Fruit fly (Drosophila melanogaster) whole organism, embryonic: Measurements from ENCODE around the gene TotA.
A peak's percentile ranks its signal among the peaks of the same experiment; 100 is the strongest.

Source experiments
- Blimp-1 ChIP-seq: fragments of 200-800 bp; sonication (Bioruptor generic); optimal IDR thresholded peaks from 3 replicates; lab custom pipeline; 2018; ENCODE audit warnings: missing biosample characterization, missing genetic modification characterization, mild to moderate bottlenecking, moderate library complexity, missing genetic modification reagents
- CG1024 ChIP-seq: fragments of 200-800 bp; sonication (Bioruptor generic); IDR thresholded peaks from 2 replicates; pipeline ENCODE4 v1.3.6; 2022; ENCODE audit warnings: missing biosample characterization, missing genetic modification characterization
- CG10267 ChIP-seq: fragments of 200-800 bp; sonication (Bioruptor generic); optimal IDR thresholded peaks from 2 replicates; lab custom pipeline; 2018; ENCODE audit warnings: missing biosample characterization, mild to moderate bottlenecking, missing genetic modification characterization, moderate library complexity
- CG10543 ChIP-seq: fragments of 200-800 bp; sonication (Bioruptor generic); optimal IDR thresholded peaks from 3 replicates; lab custom pipeline; 2017; ENCODE audit warnings: missing biosample characterization, mild to moderate bottlenecking, missing genetic modification characterization, moderate library complexity
- CG12219 ChIP-seq: fragments of 200-800 bp; sonication (Bioruptor generic); optimal IDR thresholded peaks from 3 replicates; lab custom pipeline; 2018; ENCODE audit warnings: missing biosample characterization, mild to moderate bottlenecking, missing genetic modification characterization
- CG12236 ChIP-seq: fragments of 200-800 bp; sonication (Bioruptor generic); optimal IDR thresholded peaks from 2 replicates; lab custom pipeline; 2016; ENCODE audit warnings: missing biosample characterization, missing genetic modification characterization
- CG12659 ChIP-seq: fragments of 200-800 bp; sonication (Bioruptor generic); optimal IDR thresholded peaks from 3 replicates; lab custom pipeline; 2017; ENCODE audit warnings: mild to moderate bottlenecking, missing biosample characterization, missing genetic modification reagents, missing genetic modification characterization
- CG13424 ChIP-seq: fragments of 200-800 bp; sonication (Bioruptor generic); optimal IDR thresholded peaks from 2 replicates; lab custom pipeline; 2019; ENCODE audit warnings: missing biosample characterization, mild to moderate bottlenecking, missing genetic modification characterization, moderate library complexity
- CG15514 ChIP-seq: fragments of 200-800 bp; sonication (Bioruptor generic); optimal IDR thresholded peaks from 3 replicates; lab custom pipeline; 2017; ENCODE audit warnings: missing biosample characterization, missing genetic modification characterization, mild to moderate bottlenecking, moderate library complexity, missing genetic modification reagents
- CG15601 ChIP-seq: fragments of 200-800 bp; sonication (Bioruptor generic); optimal IDR thresholded peaks from 3 replicates; lab custom pipeline; 2019; ENCODE audit warnings: missing biosample characterization, mild to moderate bottlenecking, missing genetic modification characterization, moderate library complexity
- CG16863 ChIP-seq: fragments of 200-800 bp; sonication (Bioruptor generic); optimal IDR thresholded peaks from 3 replicates; lab custom pipeline; 2016; ENCODE audit warnings: missing biosample characterization, missing genetic modification characterization
- CG17328 ChIP-seq: fragments of 200-800 bp; sonication (Bioruptor generic); IDR thresholded peaks from 2 replicates; pipeline ENCODE4 v1.3.6; 2022; ENCODE audit warnings: missing biosample characterization, missing genetic modification characterization
- CG17385 ChIP-seq: fragments of 200-800 bp; sonication (Bioruptor generic); optimal IDR thresholded peaks from 3 replicates; lab custom pipeline; 2018; ENCODE audit warnings: missing biosample characterization, mild to moderate bottlenecking, missing genetic modification characterization
- CG2116 ChIP-seq: fragments of 200-800 bp; sonication (Bioruptor generic); optimal IDR thresholded peaks from 3 replicates; lab custom pipeline; 2018; ENCODE audit warnings: missing biosample characterization, mild to moderate bottlenecking, missing genetic modification characterization
- CG2120 ChIP-seq: fragments of 200-800 bp; sonication (Bioruptor generic); optimal IDR thresholded peaks from 3 replicates; lab custom pipeline; 2016; ENCODE audit warnings: missing biosample characterization, missing genetic modification characterization
- CG30020 ChIP-seq: fragments of 200-800 bp; optimal IDR thresholded peaks from 2 replicates; lab custom pipeline; 2019; ENCODE audit warnings: missing biosample characterization, mild to moderate bottlenecking, missing genetic modification characterization, moderate library complexity
- CG3163 ChIP-seq: fragments of 200-800 bp; sonication (Bioruptor generic); optimal IDR thresholded peaks from 3 replicates; lab custom pipeline; 2016; ENCODE audit warnings: missing biosample characterization, missing genetic modification characterization
- CG6175 ChIP-seq: fragments of 200-800 bp; sonication (Bioruptor generic); IDR thresholded peaks from 3 replicates; pipeline ENCODE4 v1.3.6; 2022; ENCODE audit warnings: missing biosample characterization, missing genetic modification characterization
- CG7839 ChIP-seq: fragments of 200-800 bp; sonication (Bioruptor generic); optimal IDR thresholded peaks from 3 replicates; lab custom pipeline; 2018; ENCODE audit warnings: missing biosample characterization, mild to moderate bottlenecking, missing genetic modification characterization, moderate library complexity
- CG7963 ChIP-seq: fragments of 200-800 bp; sonication (Bioruptor generic); IDR thresholded peaks from 3 replicates; pipeline ENCODE4 v1.3.6; 2022; ENCODE audit warnings: missing biosample characterization, missing genetic modification characterization; ENCODE audit not compliant: partially characterized antibody
- CG7987 ChIP-seq: fragments of 200-800 bp; sonication (Bioruptor generic); optimal IDR thresholded peaks from 2 replicates; lab custom pipeline; 2018; ENCODE audit warnings: missing biosample characterization, mild to moderate bottlenecking, missing genetic modification characterization, moderate library complexity
- CG8765 ChIP-seq: fragments of 200-800 bp; sonication (Bioruptor generic); IDR thresholded peaks from 2 replicates; pipeline ENCODE4 v1.3.6; 2022; ENCODE audit warnings: missing biosample characterization, missing genetic modification characterization
- CG8924 ChIP-seq: fragments of 200-800 bp; optimal IDR thresholded peaks from 3 replicates; lab custom pipeline; 2019; ENCODE audit warnings: missing biosample characterization, mild to moderate bottlenecking, missing genetic modification characterization, moderate library complexity
- CHES-1-like ChIP-seq: fragments of 200-800 bp; sonication (Bioruptor generic); optimal IDR thresholded peaks from 2 replicates; lab custom pipeline; 2016; ENCODE audit warnings: missing biosample characterization, missing genetic modification characterization
- Camta ChIP-seq: fragments of 200-800 bp; sonication (Bioruptor generic); optimal IDR thresholded peaks from 2 replicates; lab custom pipeline; 2016; ENCODE audit warnings: missing biosample characterization, missing genetic modification characterization
- Elba2 ChIP-seq: fragments of 200-800 bp; sonication (Bioruptor generic); optimal IDR thresholded peaks from 3 replicates; lab custom pipeline; 2016; ENCODE audit warnings: missing biosample characterization, missing genetic modification characterization
- Hr3 ChIP-seq: fragments of 200-800 bp; sonication (Bioruptor generic); optimal IDR thresholded peaks from 3 replicates; lab custom pipeline; 2016; ENCODE audit warnings: missing biosample characterization, missing genetic modification characterization
- NFAT ChIP-seq: fragments of 200-800 bp; sonication (Bioruptor generic); IDR thresholded peaks from 2 replicates; pipeline ENCODE4 v1.3.6; 2022; ENCODE audit warnings: missing biosample characterization, missing genetic modification characterization
- Nf-YC ChIP-seq: fragments of 200-800 bp; optimal IDR thresholded peaks from 3 replicates; lab custom pipeline; 2019; ENCODE audit warnings: missing biosample characterization, mild to moderate bottlenecking, missing genetic modification characterization, moderate library complexity
- Sry-β ChIP-seq: fragments of 200-800 bp; sonication (Bioruptor generic); optimal IDR thresholded peaks from 2 replicates; lab custom pipeline; 2018; ENCODE audit warnings: missing biosample characterization, mild to moderate bottlenecking, missing genetic modification characterization, moderate library complexity
- amos ChIP-seq: fragments of 200-800 bp; sonication (Bioruptor generic); IDR thresholded peaks from 2 replicates; pipeline ENCODE4 v1.3.6; 2022; ENCODE audit warnings: missing biosample characterization, missing genetic modification characterization; ENCODE audit not compliant: partially characterized antibody
- az2 ChIP-seq: fragments of 200-800 bp; sonication (Bioruptor generic); optimal IDR thresholded peaks from 3 replicates; lab custom pipeline; 2016; ENCODE audit warnings: missing biosample characterization, missing genetic modification characterization
- bab2 ChIP-seq: fragments of 200-800 bp; sonication (Bioruptor generic); optimal IDR thresholded peaks from 2 replicates; lab custom pipeline; 2016; ENCODE audit warnings: missing biosample characterization, missing genetic modification characterization
- bcd ChIP-seq: fragments of 200-800 bp; sonication (Bioruptor generic); optimal IDR thresholded peaks from 2 replicates; lab custom pipeline; 2017; ENCODE audit warnings: missing biosample characterization, mild to moderate bottlenecking, missing genetic modification characterization
- bowl ChIP-seq: fragments of 200-800 bp; sonication (Bioruptor generic); IDR thresholded peaks from 2 replicates; pipeline ENCODE4 v1.3.6; 2022; ENCODE audit warnings: missing biosample characterization, missing genetic modification characterization
- cad ChIP-seq: fragments of >200 bp; optimal IDR thresholded peaks from 2 replicates; lab custom pipeline; 2017; ENCODE audit warnings: missing biosample characterization, missing genetic modification characterization
- chinmo ChIP-seq: fragments of 200-800 bp; sonication (Bioruptor generic); IDR thresholded peaks from 4 replicates; pipeline ENCODE4 v1.3.6; 2022; ENCODE audit warnings: missing biosample characterization, missing genetic modification characterization; ENCODE audit not compliant: partially characterized antibody
- da ChIP-seq: fragments of 200-800 bp; sonication (Bioruptor generic); optimal IDR thresholded peaks from 2 replicates; lab custom pipeline; 2016; ENCODE audit warnings: missing biosample characterization, missing genetic modification characterization
- danr ChIP-seq: fragments of 200-800 bp; sonication (Bioruptor generic); IDR thresholded peaks from 2 replicates; pipeline ENCODE4 v1.3.6; 2022; ENCODE audit warnings: missing biosample characterization, missing genetic modification characterization
- ems ChIP-seq: fragments of 200-800 bp; sonication (Bioruptor generic); optimal IDR thresholded peaks from 3 replicates; lab custom pipeline; 2016; ENCODE audit warnings: missing biosample characterization, missing genetic modification characterization
- en ChIP-seq: fragments of 200-800 bp; sonication (Bioruptor generic); optimal IDR thresholded peaks from 2 replicates; lab custom pipeline; 2016; ENCODE audit warnings: missing biosample characterization, missing genetic modification characterization
- fd64A ChIP-seq: fragments of 200-800 bp; sonication (Bioruptor generic); optimal IDR thresholded peaks from 3 replicates; lab custom pipeline; 2018; ENCODE audit warnings: missing biosample characterization, mild to moderate bottlenecking, missing genetic modification characterization
- fru ChIP-seq: fragments of >200 bp; optimal IDR thresholded peaks from 2 replicates; lab custom pipeline; 2017
- gcm ChIP-seq: fragments of 200-800 bp; sonication (Bioruptor generic); optimal IDR thresholded peaks from 2 replicates; lab custom pipeline; 2019; ENCODE audit warnings: missing biosample characterization, mild to moderate bottlenecking, missing genetic modification characterization, moderate library complexity
- h ChIP-seq: fragments of >200 bp; optimal IDR thresholded peaks from 2 replicates; lab custom pipeline; 2017
- ham ChIP-seq: fragments of 200-800 bp; sonication (Bioruptor generic); IDR thresholded peaks from 2 replicates; pipeline ENCODE4 v1.3.6; 2022; ENCODE audit warnings: missing biosample characterization, missing genetic modification characterization
- pb ChIP-seq: fragments of 200-800 bp; sonication (Bioruptor generic); optimal IDR thresholded peaks from 3 replicates; lab custom pipeline; 2016; ENCODE audit warnings: missing biosample characterization, missing genetic modification characterization
- peb ChIP-seq: fragments of 200-800 bp; sonication (Bioruptor generic); IDR thresholded peaks from 2 replicates; pipeline ENCODE4 v1.3.6; 2022; ENCODE audit warnings: missing biosample characterization, missing genetic modification characterization
- row ChIP-seq: fragments of 200-800 bp; sonication (Bioruptor generic); IDR thresholded peaks from 3 replicates; pipeline ENCODE4 v1.3.6; 2022; ENCODE audit warnings: missing biosample characterization, missing genetic modification characterization
- seq ChIP-seq: fragments of 200-800 bp; sonication (Bioruptor generic); IDR thresholded peaks from 2 replicates; pipeline ENCODE4 v1.3.6; 2022; ENCODE audit warnings: missing biosample characterization, missing genetic modification characterization
- trem ChIP-seq: fragments of 200-800 bp; optimal IDR thresholded peaks from 3 replicates; lab custom pipeline; 2019; ENCODE audit warnings: missing biosample characterization, mild to moderate bottlenecking, missing genetic modification characterization, moderate library complexity

The TotA gene

dm6 chr3R:20850395-20851039, 20.3 kb upstream of the TotA start, which contains the start of gene RpS30 (continued):
- peak; percentile 64 for TF ChIP-seq CG7987
- peak; percentile 91 for TF ChIP-seq CG12659 (GFP tag; lab: Kevin White, UChicago)
- no peak for TF ChIP-seq peb (GFP tag; lab: Robert Waterston, UW)
- peak; percentile 47; the same call in 2 of the 3 replicates for TF ChIP-seq row
- no peak for TF ChIP-seq CG6175 (GFP tag; lab: Robert Waterston, UW)
- peak; percentile 39 for TF ChIP-seq CG2120 (GFP tag; lab: Kevin White, UChicago)
- TF ChIP-seq danr (GFP tag; lab: Robert Waterston, UW): no peak
- TF ChIP-seq seq: no peak
- no peak for TF ChIP-seq da (GFP tag; lab: Kevin White, UChicago)
- TF ChIP-seq Hr3 (GFP tag; lab: Kevin White, UChicago): no peak
- TF ChIP-seq Sry-β: no peak
- TF ChIP-seq CG16863 (GFP tag; lab: Kevin White, UChicago): no peak
- no peak for TF ChIP-seq gcm (GFP tag; lab: Kevin White, UChicago)
- no peak for TF ChIP-seq Blimp-1 (GFP tag; lab: Kevin White, UChicago)
- TF ChIP-seq CG13424 (tag; lab: Kevin White, UChicago): peak; percentile 33
- no peak for TF ChIP-seq CG17328 (GFP tag; lab: Robert Waterston, UW)
- no peak for TF ChIP-seq en (GFP tag; lab: Kevin White, UChicago)
- TF ChIP-seq ems (GFP tag; lab: Kevin White, UChicago): peak; percentile 25
- TF ChIP-seq CG2116 (GFP tag; lab: Kevin White, UChicago): peak; percentile 95
- peak; percentile 55 for TF ChIP-seq CG15601 (tag; lab: Kevin White, UChicago)
- TF ChIP-seq CG12219 (GFP tag; lab: Kevin White, UChicago): no peak
- TF ChIP-seq az2 (GFP tag; lab: Kevin White, UChicago): no peak
- no peak for TF ChIP-seq h (lab: Kevin White, UChicago)
- peak; percentile 42 for TF ChIP-seq bcd (GFP tag; lab: Kevin White, UChicago)
- no peak for TF ChIP-seq ham (GFP tag; lab: Robert Waterston, UW)
- no peak for TF ChIP-seq CG12236 (GFP tag; lab: Kevin White, UChicago)
- TF ChIP-seq chinmo (GFP tag; lab: Robert Waterston, UW): peak; percentile 94
- TF ChIP-seq Nf-YC (tag; lab: Kevin White, UChicago): peak; percentile 69
- peak; percentile 74 for TF ChIP-seq CG10267
- TF ChIP-seq NFAT (GFP tag; lab: Robert Waterston, UW): peak; percentile 58; the same call in 1 of the 2 replicates
- peak; percentile 57 for TF ChIP-seq CHES-1-like
- TF ChIP-seq CG7839 (tag; lab: Kevin White, UChicago): peak; percentile 22
- TF ChIP-seq CG8924 (tag; lab: Kevin White, UChicago): peak; percentile 46
- TF ChIP-seq cad (GFP tag; lab: Kevin White, UChicago): no peak
- TF ChIP-seq fd64A (GFP tag; lab: Kevin White, UChicago): no peak
- TF ChIP-seq CG1024 (GFP tag; lab: Robert Waterston, UW): no peak
- TF ChIP-seq CG8765 (GFP tag; lab: Robert Waterston, UW): no peak
- no peak for TF ChIP-seq Camta (GFP tag; lab: Kevin White, UChicago)
- no peak for TF ChIP-seq CG17385
- TF ChIP-seq bab2 (GFP tag; lab: Kevin White, UChicago): no peak
- no peak for TF ChIP-seq Elba2 (GFP tag; lab: Kevin White, UChicago)
- TF ChIP-seq CG3163: peak; percentile 10
- TF ChIP-seq bowl: no peak
- TF ChIP-seq CG15514: peak; percentile 79
- TF ChIP-seq amos (GFP tag; lab: Robert Waterston, UW): peak; percentile 98
- peak; percentile 97 for TF ChIP-seq CG7963 (GFP tag; lab: Robert Waterston, UW)
- no peak for TF ChIP-seq fru
- TF ChIP-seq CG10543 (GFP tag; lab: Kevin White, UChicago): no peak
- TF ChIP-seq CG30020: peak; percentile 55
- peak; percentile 16 for TF ChIP-seq pb
- peak; percentile 87 for TF ChIP-seq trem (tag; lab: Kevin White, UChicago)
